Worm (Caenorhabditis elegans) whole organism, mixed stage, embryonic: ENCODE data around the gene F08B12.4.

ENCODE experiments used
- M03D4.4 ChIP-seq: sonication (generic microtip); optimal IDR thresholded peaks from 2 replicates; lab custom pipeline; 2017; ENCODE audit warnings: mild to moderate bottlenecking, missing genetic modification characterization, missing compliant biosample characterization
- bed-3 ChIP-seq: fragments of 200-800 bp; sonication (Bioruptor generic); optimal IDR thresholded peaks from 3 replicates; lab custom pipeline; 2018; ENCODE audit warnings: mild to moderate bottlenecking, missing genetic modification characterization, moderate library complexity, missing compliant biosample characterization
- blmp-1 ChIP-seq: fragments of 150-350 bp; optimal IDR thresholded peaks from 2 replicates; lab custom pipeline; 2014; ENCODE audit warnings: missing biosample characterization, missing genetic modification characterization
- ceh-39 ChIP-seq: fragments of 150-350 bp; optimal IDR thresholded peaks from 2 replicates; lab custom pipeline; 2014; ENCODE audit warnings: missing biosample characterization, missing genetic modification characterization
- ceh-43 ChIP-seq: fragments of 200-800 bp; sonication (Bioruptor generic); optimal IDR thresholded peaks from 2 replicates; lab custom pipeline; 2018; ENCODE audit warnings: mild to moderate bottlenecking, missing genetic modification characterization, moderate library complexity, missing compliant biosample characterization
- ceh-83 ChIP-seq: fragments of 200-800 bp; sonication (Bioruptor generic); optimal IDR thresholded peaks from 2 replicates; lab custom pipeline; 2018; ENCODE audit warnings: mild to moderate bottlenecking, missing genetic modification characterization, missing compliant biosample characterization
- ces-1 ChIP-seq: fragments of 150-350 bp; optimal IDR thresholded peaks from 2 replicates; lab custom pipeline; 2014; ENCODE audit warnings: missing biosample characterization, missing genetic modification reagents, missing genetic modification characterization
- cnd-1 ChIP-seq: fragments of 200-800 bp; sonication (Bioruptor generic); optimal IDR thresholded peaks from 2 replicates; lab custom pipeline; 2018; ENCODE audit warnings: mild to moderate bottlenecking, missing genetic modification characterization, missing compliant biosample characterization
- drap-1 ChIP-seq: fragments of 200-800 bp; sonication (Bioruptor generic); optimal IDR thresholded peaks from 3 replicates; lab custom pipeline; 2018; ENCODE audit warnings: mild to moderate bottlenecking, missing genetic modification characterization, missing compliant biosample characterization
- elt-1 ChIP-seq: sonication (generic microtip); optimal IDR thresholded peaks from 2 replicates; lab custom pipeline; 2017; ENCODE audit warnings: missing genetic modification characterization, mild to moderate bottlenecking, missing compliant biosample characterization, antibody characterized with exemption, moderate library complexity, borderline replicate concordance; ENCODE audit not compliant: insufficient read depth
- elt-3 ChIP-seq: fragments of 150-350 bp; optimal IDR thresholded peaks from 2 replicates; lab custom pipeline; 2014; ENCODE audit warnings: missing biosample characterization, missing genetic modification characterization
- flh-1 ChIP-seq: fragments of 200-800 bp; sonication (Bioruptor generic); optimal IDR thresholded peaks from 2 replicates; lab custom pipeline; 2018; ENCODE audit warnings: mild to moderate bottlenecking, missing genetic modification characterization, moderate library complexity, missing compliant biosample characterization
- ham-2 ChIP-seq: fragments of 200-800 bp; sonication (Bioruptor generic); optimal IDR thresholded peaks from 2 replicates; lab custom pipeline; 2018; ENCODE audit warnings: mild to moderate bottlenecking, missing genetic modification characterization, missing compliant biosample characterization
- hlh-1 ChIP-seq: fragments of 150-350 bp; optimal IDR thresholded peaks from 2 replicates; lab custom pipeline; 2014; ENCODE audit warnings: missing biosample characterization, missing genetic modification reagents, missing genetic modification characterization
- lin-13 ChIP-seq: fragments of 150-350 bp; optimal IDR thresholded peaks from 2 replicates; lab custom pipeline; 2014; ENCODE audit warnings: missing biosample characterization, missing genetic modification characterization
- lsy-2 ChIP-seq: fragments of 150-350 bp; optimal IDR thresholded peaks from 2 replicates; lab custom pipeline; 2014; ENCODE audit warnings: missing biosample characterization, missing genetic modification characterization
- mab-5 ChIP-seq: fragments of 150-350 bp; optimal IDR thresholded peaks from 2 replicates; lab custom pipeline; 2014; ENCODE audit warnings: missing biosample characterization, missing genetic modification characterization
- mep-1 ChIP-seq: fragments of 150-350 bp; optimal IDR thresholded peaks from 2 replicates; lab custom pipeline; 2017; ENCODE audit warnings: missing biosample characterization, missing genetic modification reagents, missing genetic modification characterization, inconsistent platforms
- mls-2 ChIP-seq: sonication (generic microtip); optimal IDR thresholded peaks from 2 replicates; lab custom pipeline; 2016; ENCODE audit warnings: mild to moderate bottlenecking, missing genetic modification characterization, moderate library complexity, missing compliant biosample characterization
- nhr-12 ChIP-seq: fragments of 150-350 bp; optimal IDR thresholded peaks from 2 replicates; lab custom pipeline; 2014; ENCODE audit warnings: missing biosample characterization, missing genetic modification characterization
- nhr-2 ChIP-seq: fragments of 150-350 bp; optimal IDR thresholded peaks from 2 replicates; lab custom pipeline; 2014; ENCODE audit warnings: missing biosample characterization, missing genetic modification characterization
- nhr-237 ChIP-seq: fragments of 150-350 bp; optimal IDR thresholded peaks from 2 replicates; lab custom pipeline; 2014; ENCODE audit warnings: missing biosample characterization, missing genetic modification characterization
- nhr-28 ChIP-seq: fragments of 150-350 bp; optimal IDR thresholded peaks from 2 replicates; lab custom pipeline; 2014; ENCODE audit warnings: missing biosample characterization, missing genetic modification characterization
- nhr-76 ChIP-seq: sonication (generic microtip); optimal IDR thresholded peaks from 2 replicates; lab custom pipeline; 2017; ENCODE audit warnings: missing biosample characterization, missing genetic modification characterization
- pha-4 ChIP-seq: fragments of 150-350 bp; optimal IDR thresholded peaks from 2 replicates; lab custom pipeline; 2018; ENCODE audit warnings: missing biosample characterization, missing genetic modification reagents, missing genetic modification characterization
- sem-2 ChIP-seq: fragments of 200-800 bp; sonication (Bioruptor generic); optimal IDR thresholded peaks from 2 replicates; lab custom pipeline; 2018; ENCODE audit warnings: mild to moderate bottlenecking, missing genetic modification characterization, missing compliant biosample characterization
- sptf-1 ChIP-seq: sonication (generic microtip); optimal IDR thresholded peaks from 2 replicates; lab custom pipeline; 2017; ENCODE audit warnings: mild to moderate bottlenecking, missing genetic modification characterization, moderate library complexity, missing compliant biosample characterization
- tbx-8 ChIP-seq: fragments of 200-800 bp; sonication (Bioruptor generic); optimal IDR thresholded peaks from 2 replicates; lab custom pipeline; 2018; ENCODE audit warnings: mild to moderate bottlenecking, missing genetic modification characterization, moderate library complexity, missing compliant biosample characterization
- unc-120 ChIP-seq: sonication (generic microtip); optimal IDR thresholded peaks from 2 replicates; lab custom pipeline; 2017; ENCODE audit warnings: missing genetic modification characterization, missing compliant biosample characterization; ENCODE audit not compliant: poor library complexity, severe bottlenecking
- unc-39 ChIP-seq: fragments of 150-350 bp; optimal IDR thresholded peaks from 2 replicates; lab custom pipeline; 2014; ENCODE audit warnings: missing biosample characterization, missing genetic modification characterization
- unc-62 ChIP-seq: fragments of 150-350 bp; optimal IDR thresholded peaks from 2 replicates; lab custom pipeline; 2014; ENCODE audit warnings: missing biosample characterization, missing genetic modification reagents, missing genetic modification characterization
- zip-8 ChIP-seq: fragments of 150-350 bp; optimal IDR thresholded peaks from 2 replicates; lab custom pipeline; 2014; ENCODE audit warnings: missing biosample characterization, missing genetic modification characterization
- ztf-11 ChIP-seq: fragments of 150-350 bp; optimal IDR thresholded peaks from 2 replicates; lab custom pipeline; 2014; ENCODE audit warnings: missing biosample characterization, missing genetic modification characterization

The F08B12.4 gene

DNA sequence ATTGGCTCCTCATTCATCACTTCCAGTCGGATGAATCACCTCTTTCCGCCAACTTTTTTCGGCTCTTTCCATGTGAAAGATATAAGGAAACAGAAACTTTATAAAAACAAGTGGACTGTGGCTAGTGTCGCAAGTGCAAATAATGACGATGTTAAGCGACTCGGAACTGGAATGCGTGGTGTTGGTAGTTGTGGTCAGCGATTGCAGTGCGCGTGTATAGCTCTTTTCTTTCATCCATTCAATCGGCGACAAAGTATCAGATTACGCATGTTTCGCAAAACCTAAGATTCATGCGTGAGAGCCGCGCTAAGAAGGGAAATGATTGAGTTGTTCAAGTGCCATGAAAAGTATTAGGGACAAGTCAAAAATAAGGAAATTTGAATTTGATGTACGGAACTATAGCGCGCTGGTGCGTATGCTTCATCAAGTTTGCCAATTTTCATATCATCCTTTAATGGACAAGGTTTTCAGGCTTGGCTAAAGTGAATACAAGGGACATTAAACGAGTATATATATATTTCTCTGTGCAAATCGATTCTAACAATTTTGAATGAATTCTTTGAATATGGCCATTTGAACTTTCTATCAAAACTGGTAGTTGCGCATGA is 19.7 kb downstream of the F08B12.4 start:
- TF ChIP-seq unc-62 (GFP tag; lab: Kevin White, UChicago) (no peak), ces-1 (peak; percentile 43)
- TF ChIP-seq, all 35 proteins: peak for 1

DNA sequence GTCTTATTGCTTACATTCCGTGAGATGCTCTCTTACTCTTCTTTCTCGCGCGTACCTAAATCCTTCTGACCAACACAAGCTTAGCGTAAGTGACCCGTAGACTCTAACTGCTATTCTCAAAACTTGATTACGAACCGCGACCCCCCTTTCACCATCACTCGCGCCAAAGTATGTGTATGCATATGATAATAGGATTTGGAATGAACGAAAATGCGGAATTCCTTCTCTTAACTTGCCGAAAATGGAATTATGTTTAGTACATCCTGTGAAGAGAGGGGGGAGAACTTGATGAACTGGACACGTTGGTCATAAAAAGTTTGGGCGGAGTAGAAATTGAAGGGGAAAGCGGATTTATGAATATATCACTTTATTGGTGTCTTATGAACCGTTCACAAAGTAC is 20.6 kb downstream of the F08B12.4 start:
- no peak for TF ChIP-seq ceh-39 (tag; lab: Kevin White, UChicago)
- TF ChIP-seq drap-1 (GFP tag; lab: Kevin White, UChicago) = no peak
- TF ChIP-seq ces-1 = peak; percentile 99
- TF ChIP-seq bed-3 (GFP tag; lab: Kevin White, UChicago) = no peak
- no peak for TF ChIP-seq ceh-83 (GFP tag; lab: Kevin White, UChicago)
- TF ChIP-seq cnd-1 = no peak
- no peak for TF ChIP-seq nhr-76 (tag; lab: Kevin White, UChicago)
- no peak for TF ChIP-seq unc-120 (tag; lab: Kevin White, UChicago)

DNA sequence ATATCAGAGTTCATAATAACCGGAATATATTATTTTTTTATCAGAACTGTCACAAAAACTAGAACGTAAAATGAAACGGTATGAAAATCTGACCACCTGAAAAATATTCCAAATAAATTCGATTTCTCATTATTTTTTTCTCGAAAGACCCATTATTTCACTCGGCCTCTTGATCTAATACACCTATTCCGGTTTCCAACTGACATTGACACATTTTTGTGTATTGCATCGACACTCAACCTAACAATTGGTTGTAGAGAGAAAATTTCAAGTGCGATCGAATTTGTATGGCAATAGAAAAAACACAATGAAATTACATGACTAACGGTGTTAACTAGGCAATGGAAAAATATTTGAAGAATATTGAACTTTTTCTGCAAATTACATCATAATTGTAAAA is 21.6 kb downstream of the F08B12.4 start:
- TF ChIP-seq bed-3 (GFP tag; lab: Kevin White, UChicago) (no peak), mab-5 (tag; lab: Kevin White, UChicago) (no peak), elt-3 (no peak), lsy-2 (tag; lab: Kevin White, UChicago) (no peak), ceh-39 (tag; lab: Kevin White, UChicago) (no peak), unc-120 (tag; lab: Kevin White, UChicago) (no peak), sptf-1 (tag; lab: Kevin White, UChicago) (no peak), sem-2 (GFP tag; lab: Kevin White, UChicago) (no peak), ztf-11 (no peak), hlh-1 (no peak), nhr-76 (tag; lab: Kevin White, UChicago) (no peak), nhr-12 (tag; lab: Kevin White, UChicago) (no peak), mls-2 (tag; lab: Kevin White, UChicago) (no peak), flh-1 (GFP tag; lab: Kevin White, UChicago) (no peak), blmp-1 (no peak)

DNA sequence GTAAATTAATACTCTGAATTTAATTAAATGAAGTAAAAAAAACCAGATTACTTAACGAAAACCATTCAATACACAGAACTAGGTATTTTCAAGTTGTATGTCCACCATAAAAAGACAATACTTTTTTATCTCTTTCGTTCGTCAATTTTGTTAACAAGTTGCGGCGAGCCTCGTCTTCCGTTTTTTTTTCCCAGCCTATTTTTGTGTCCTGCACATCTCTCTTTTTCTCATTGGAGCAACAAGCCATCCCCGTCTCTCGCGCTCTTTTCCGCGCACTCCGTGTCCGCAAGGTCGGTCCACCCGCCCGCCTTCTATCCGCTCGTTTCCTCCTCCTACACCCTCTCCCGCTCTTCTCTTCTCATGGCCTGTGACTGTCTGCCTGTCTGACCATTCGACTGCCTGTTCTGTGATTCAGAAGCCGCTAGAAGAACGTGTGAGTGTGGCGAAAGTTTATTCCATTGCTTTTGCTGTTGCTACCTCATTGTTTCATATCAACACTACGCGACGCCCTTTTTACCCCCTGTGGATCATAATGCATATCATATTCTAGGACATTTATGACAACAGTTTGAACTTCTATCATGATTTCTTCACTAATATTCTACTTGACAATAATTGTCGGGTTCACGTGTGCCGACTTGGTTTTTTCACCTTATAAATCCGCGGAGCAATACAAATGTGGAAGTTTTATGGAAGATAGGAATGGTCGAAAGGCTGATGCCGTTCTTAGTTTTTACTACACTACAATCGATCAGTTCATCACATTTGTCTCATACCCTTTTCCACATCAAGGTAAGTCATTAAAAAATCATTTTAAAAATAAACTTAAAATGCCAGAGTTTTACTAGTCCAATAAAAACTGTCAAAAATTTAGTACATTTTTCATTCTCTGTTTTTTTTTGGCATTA is 22.7 kb downstream of the F08B12.4 start, which contains the start of the genes F08B12.11 and prmn-1:
TSS of gene F08B12.11 (plus strand) at position 521 of the 908 bp plus-strand sequence.
TSS of gene prmn-1 (plus strand) at position 551 of the 908 bp plus-strand sequence.
- TF ChIP-seq bed-3 (GFP tag; lab: Kevin White, UChicago) = no peak
- no peak for TF ChIP-seq ztf-11
- TF ChIP-seq elt-3 = no peak
- no peak for TF ChIP-seq nhr-28 (tag; lab: Kevin White, UChicago)
- peak; percentile 53 for TF ChIP-seq cnd-1
- TF ChIP-seq mls-2 (tag; lab: Kevin White, UChicago) = no peak
- no peak for TF ChIP-seq sem-2 (GFP tag; lab: Kevin White, UChicago)
- TF ChIP-seq lsy-2 (tag; lab: Kevin White, UChicago) = no peak
- no peak for TF ChIP-seq sptf-1 (tag; lab: Kevin White, UChicago)
- TF ChIP-seq elt-1 (tag; lab: Kevin White, UChicago) = no peak
- TF ChIP-seq ham-2 (GFP tag; lab: Kevin White, UChicago) = peak; percentile 83
- TF ChIP-seq pha-4 (tag; lab: Kevin White, UChicago) = no peak
- peak; percentile 46 for TF ChIP-seq ces-1
- no peak for TF ChIP-seq zip-8 (tag; lab: Kevin White, UChicago)
- no peak for TF ChIP-seq hlh-1
- no peak for TF ChIP-seq ceh-83 (GFP tag; lab: Kevin White, UChicago)
- TF ChIP-seq blmp-1 = no peak
- TF ChIP-seq tbx-8 = no peak
- no peak for TF ChIP-seq ceh-43 (GFP tag; lab: Kevin White, UChicago)
- TF ChIP-seq nhr-237 (tag; lab: Kevin White, UChicago) = no peak
- TF ChIP-seq drap-1 (GFP tag; lab: Kevin White, UChicago) = no peak
- TF ChIP-seq unc-62 (GFP tag; lab: Kevin White, UChicago) = no peak
- no peak for TF ChIP-seq M03D4.4 (tag; lab: Kevin White, UChicago)
- no peak for TF ChIP-seq mab-5 (tag; lab: Kevin White, UChicago)
- TF ChIP-seq nhr-2 (tag; lab: Kevin White, UChicago) = no peak
- TF ChIP-seq unc-39 = no peak
- no peak for TF ChIP-seq nhr-12 (tag; lab: Kevin White, UChicago)
- no peak for TF ChIP-seq nhr-76 (tag; lab: Kevin White, UChicago)
- no peak for TF ChIP-seq flh-1 (GFP tag; lab: Kevin White, UChicago)
- no peak for TF ChIP-seq lin-13
- peak; percentile 24 for TF ChIP-seq mep-1 (tag; lab: Kevin White, UChicago)
